Worm (Caenorhabditis elegans): ENCODE data around the gene sfxn-2.

Gene sfxn-2

ce11 chrX:7986892-7987291, 28.8 kb upstream of the sfxn-2 start (continued):
- peak; percentile 87 for TF ChIP-seq nhr-90 (tag; optimal IDR thresholded peaks at IDR 0.05; ENCODE audit: poor library complexity)
- peak; percentile 74 for TF ChIP-seq nhr-47 (tag; optimal IDR thresholded peaks at IDR 0.05)
- no peak for TF ChIP-seq egl-13 (tag; optimal IDR thresholded peaks at IDR 0.05)
- TF ChIP-seq zag-1 (tag; optimal IDR thresholded peaks at IDR 0.05), result no peak
- TF ChIP-seq lin-14 (GFP tag; optimal IDR thresholded peaks at IDR 0.05), result peak; percentile 89
- TF ChIP-seq nhr-28 (tag; optimal IDR thresholded peaks at IDR 0.05), result no peak
- TF ChIP-seq grh-1 (GFP tag; IDR thresholded peaks at IDR 0.05), result peak; percentile 42
- peak in 5 of 6 experiments; percentile 72 to 97 (median 92) for TF ChIP-seq elt-3 (tag; optimal IDR thresholded peaks at IDR 0.05)
- TF ChIP-seq zip-4 (GFP tag; optimal IDR thresholded peaks at IDR 0.05), result no peak
- TF ChIP-seq aha-1 (tag; optimal IDR thresholded peaks at IDR 0.05), result no peak
- TF ChIP-seq snu-23 (GFP tag; optimal IDR thresholded peaks at IDR 0.05), result peak; percentile 80
- no peak for TF ChIP-seq ceh-82 (tag; optimal IDR thresholded peaks at IDR 0.05)
- TF ChIP-seq nhr-76 (tag; optimal IDR thresholded peaks at IDR 0.05), result no peak
- TF ChIP-seq lin-39 (tag; optimal IDR thresholded peaks at IDR 0.05), result no peak
- no peak for TF ChIP-seq unc-62 (GFP tag; optimal IDR thresholded peaks at IDR 0.05)
- TF ChIP-seq unc-130 (tag; optimal IDR thresholded peaks at IDR 0.05), result peak; percentile 62
- TF ChIP-seq C34B4.2 (tag; optimal IDR thresholded peaks at IDR 0.05), result no peak
- TF ChIP-seq rnt-1 (tag; optimal IDR thresholded peaks at IDR 0.05), result no peak
- no peak for TF ChIP-seq lin-15B (tag; optimal IDR thresholded peaks at IDR 0.05)
- TF ChIP-seq fkh-4 (tag; optimal IDR thresholded peaks at IDR 0.05; ENCODE audit: borderline replicate concordance), result no peak
- no peak for TF ChIP-seq Y116A8C.19 (tag; optimal IDR thresholded peaks at IDR 0.05; ENCODE audit: borderline replicate concordance)
- TF ChIP-seq blmp-1 (tag; optimal IDR thresholded peaks at IDR 0.05), result peak; percentile 72
- no peak for TF ChIP-seq ztf-11 (tag; optimal IDR thresholded peaks at IDR 0.05)
- TF ChIP-seq hpl-2 (GFP tag; optimal IDR thresholded peaks at IDR 0.05), result no peak
- peak; percentile 94 for TF ChIP-seq nhr-20 (tag; optimal IDR thresholded peaks at IDR 0.05)
- no peak for TF ChIP-seq nhr-84 (tag; optimal IDR thresholded peaks at IDR 0.05)
- TF ChIP-seq isw-1 (GFP tag; IDR thresholded peaks at IDR 0.05), result no peak
- TF ChIP-seq lin-35 (GFP tag; optimal IDR thresholded peaks at IDR 0.05), result peak in 1 of 2 experiments; percentile 76
- TF ChIP-seq ceh-88 (GFP tag; IDR thresholded peaks at IDR 0.05), result 0 out of 2 replicates have a peak, but pooled peaks have one; percentile 33
- TF ChIP-seq nhr-12 (tag; optimal IDR thresholded peaks at IDR 0.05), result no peak
- TF ChIP-seq nhr-237 (tag; optimal IDR thresholded peaks at IDR 0.05), result no peak
- TF ChIP-seq F16B12.6 (tag; optimal IDR thresholded peaks at IDR 0.05), result no peak
- TF ChIP-seq fos-1 (tag; optimal IDR thresholded peaks at IDR 0.05), result no peak
- TF ChIP-seq unc-86 (tag; optimal IDR thresholded peaks at IDR 0.05), result no peak
- TF ChIP-seq irx-1 (tag; optimal IDR thresholded peaks at IDR 0.05), result peak; percentile 50
- no peak for TF ChIP-seq ets-5 (GFP tag; IDR thresholded peaks at IDR 0.05)
- TF ChIP-seq nhr-71 (tag; optimal IDR thresholded peaks at IDR 0.05), result peak; percentile 95
- no peak for TF ChIP-seq fkh-8 (tag; optimal IDR thresholded peaks at IDR 0.05)
- no peak for TF ChIP-seq sox-4 (tag; optimal IDR thresholded peaks at IDR 0.05)
- TF ChIP-seq skn-1 (tag; optimal IDR thresholded peaks at IDR 0.05), result no peak
- TF ChIP-seq ces-1 (GFP tag; optimal IDR thresholded peaks at IDR 0.05), result no peak
- TF ChIP-seq lir-3 (tag; optimal IDR thresholded peaks at IDR 0.05; ENCODE audit: poor library complexity), result no peak
- TF ChIP-seq ama-1 (optimal IDR thresholded peaks at IDR 0.05), result no peak
- TF ChIP-seq lsy-2 (tag; optimal IDR thresholded peaks at IDR 0.05), result peak; percentile 25 to 61
- TF ChIP-seq aly-2 (tag; optimal IDR thresholded peaks at IDR 0.05), result no peak
- peak; percentile 71 for TF ChIP-seq tbx-2 (tag; optimal IDR thresholded peaks at IDR 0.05)
- TF ChIP-seq pqm-1 (tag; optimal IDR thresholded peaks at IDR 0.05), result no peak
- TF ChIP-seq ztf-4 (tag; optimal IDR thresholded peaks at IDR 0.05), result no peak
- TF ChIP-seq mab-9 (GFP tag; IDR thresholded peaks at IDR 0.05), result no peak
- no peak for TF ChIP-seq nhr-77 (tag; optimal IDR thresholded peaks at IDR 0.05)
- TF ChIP-seq mep-1 (tag; optimal IDR thresholded peaks at IDR 0.05), result peak; percentile 63
- TF ChIP-seq swsn-7 (tag; optimal IDR thresholded peaks at IDR 0.05), result peak; percentile 21
- TF ChIP-seq hlh-17 (GFP tag; optimal IDR thresholded peaks at IDR 0.05; ENCODE audit: borderline replicate concordance), result no peak
- TF ChIP-seq ceh-90 (tag; optimal IDR thresholded peaks at IDR 0.05), result no peak
